Fruit fly (Drosophila melanogaster) whole organism, adult: ENCODE measurements around the gene btd.

Source experiments
- CG11617 ChIP-seq: fragments of 200-800 bp; sonication (Bioruptor generic); optimal IDR thresholded peaks from 2 replicates; lab custom pipeline; 2017; ENCODE audit warnings: mild to moderate bottlenecking, missing biosample characterization, missing genetic modification reagents, missing genetic modification characterization
- CG12768 ChIP-seq: fragments of 200-800 bp; sonication (Bioruptor generic); optimal IDR thresholded peaks from 2 replicates; lab custom pipeline; 2017; ENCODE audit warnings: missing biosample characterization, missing genetic modification characterization, mild to moderate bottlenecking, moderate library complexity, missing genetic modification reagents
- CG14711 ChIP-seq: fragments of 200-800 bp; sonication (Bioruptor generic); optimal IDR thresholded peaks from 2 replicates; lab custom pipeline; 2018; ENCODE audit warnings: missing biosample characterization, mild to moderate bottlenecking, missing genetic modification characterization, moderate library complexity
- CG1620 ChIP-seq: fragments of 200-800 bp; sonication (Bioruptor generic); optimal IDR thresholded peaks from 2 replicates; lab custom pipeline; 2016; ENCODE audit warnings: missing biosample characterization, missing genetic modification characterization
- CG33017 ChIP-seq: fragments of 200-800 bp; sonication (Bioruptor generic); optimal IDR thresholded peaks from 2 replicates; lab custom pipeline; 2018; ENCODE audit warnings: missing biosample characterization, mild to moderate bottlenecking, missing genetic modification characterization, moderate library complexity
- CG5204 ChIP-seq: fragments of 200-800 bp; sonication (Bioruptor generic); optimal IDR thresholded peaks from 2 replicates; lab custom pipeline; 2016; ENCODE audit warnings: missing biosample characterization, missing genetic modification characterization
- CG7045 ChIP-seq: fragments of 200-800 bp; sonication (Bioruptor generic); optimal IDR thresholded peaks from 2 replicates; lab custom pipeline; 2017; ENCODE audit warnings: missing biosample characterization, mild to moderate bottlenecking, missing genetic modification characterization
- CG7101 ChIP-seq: fragments of 200-800 bp; sonication (Bioruptor generic); optimal IDR thresholded peaks from 2 replicates; lab custom pipeline; 2018; ENCODE audit warnings: missing biosample characterization, mild to moderate bottlenecking, missing genetic modification characterization, moderate library complexity
- Clk ChIP-seq: fragments of 200-800 bp; sonication (Bioruptor generic); optimal IDR thresholded peaks from 2 replicates; lab custom pipeline; 2017; ENCODE audit warnings: missing biosample characterization, missing genetic modification characterization
- Crg-1 ChIP-seq: fragments of 200-800 bp; sonication (Bioruptor generic); optimal IDR thresholded peaks from 2 replicates; lab custom pipeline; 2016; ENCODE audit warnings: missing biosample characterization, missing genetic modification characterization
- Hr96 ChIP-seq: fragments of 200-800 bp; sonication (Bioruptor generic); optimal IDR thresholded peaks from 2 replicates; lab custom pipeline; 2016; ENCODE audit warnings: missing biosample characterization, missing genetic modification characterization
- Mnt ChIP-seq: fragments of 200-800 bp; sonication (Bioruptor generic); optimal IDR thresholded peaks from 2 replicates; lab custom pipeline; 2016; ENCODE audit warnings: missing biosample characterization, mild to moderate bottlenecking, missing genetic modification characterization
- bab1 ChIP-seq: fragments of 200-800 bp; sonication (Bioruptor generic); optimal IDR thresholded peaks from 3 replicates; lab custom pipeline; 2019; ENCODE audit warnings: missing biosample characterization, mild to moderate bottlenecking, missing genetic modification characterization, moderate library complexity
- cic ChIP-seq: fragments of 200-800 bp; sonication (Bioruptor generic); optimal IDR thresholded peaks from 2 replicates; lab custom pipeline; 2017; ENCODE audit warnings: missing biosample characterization, mild to moderate bottlenecking, missing genetic modification characterization, moderate library complexity
- cnc ChIP-seq, 2 experiments: fragments of >200 bp; optimal IDR thresholded peaks; 2 replicates each; lab custom pipeline; 2017
- kay ChIP-seq: fragments of 200-800 bp; sonication (Bioruptor generic); peaks from one replicate; lab custom pipeline; 2016; ENCODE audit warnings: missing biosample characterization, missing genetic modification characterization, borderline replicate concordance
- ovo ChIP-seq: fragments of 200-800 bp; sonication (Bioruptor generic); optimal IDR thresholded peaks from 2 replicates; lab custom pipeline; 2016; ENCODE audit warnings: missing biosample characterization, missing genetic modification characterization
- pad ChIP-seq: fragments of 200-800 bp; sonication (Bioruptor generic); optimal IDR thresholded peaks from 3 replicates; lab custom pipeline; 2017; ENCODE audit warnings: missing biosample characterization, missing genetic modification characterization, mild to moderate bottlenecking, moderate library complexity, missing genetic modification reagents
- tj ChIP-seq: fragments of 200-800 bp; sonication (Bioruptor generic); optimal IDR thresholded peaks from 3 replicates; lab custom pipeline; 2017; ENCODE audit warnings: missing biosample characterization, mild to moderate bottlenecking, missing genetic modification characterization, moderate library complexity
- toe ChIP-seq: fragments of 200-800 bp; sonication (Bioruptor generic); optimal IDR thresholded peaks from 2 replicates; lab custom pipeline; 2016; ENCODE audit warnings: missing biosample characterization, missing genetic modification characterization

btd gene

dm6 chrX:9707820-9708487, 14.0 kb downstream of the btd start:
- TF ChIP-seq kay (GFP tag; lab: Kevin White, UChicago): no peak
- no peak for TF ChIP-seq Mnt (GFP tag; lab: Kevin White, UChicago)
- no peak for TF ChIP-seq CG14711 (tag; lab: Kevin White, UChicago)
- no peak for TF ChIP-seq Crg-1 (GFP tag; lab: Kevin White, UChicago)
- no peak for TF ChIP-seq toe (GFP tag; lab: Kevin White, UChicago)
- no peak for TF ChIP-seq CG11617 (GFP tag; lab: Kevin White, UChicago)
- TF ChIP-seq bab1 (GFP tag; lab: Kevin White, UChicago): no peak
- TF ChIP-seq CG7101: no peak
- no peak for TF ChIP-seq pad (GFP tag; lab: Kevin White, UChicago)
- no peak for TF ChIP-seq CG5204 (GFP tag; lab: Kevin White, UChicago)
- TF ChIP-seq CG12768 (GFP tag; lab: Kevin White, UChicago): no peak
- no peak for TF ChIP-seq cnc (optimal IDR thresholded peaks at IDR 0.05; lab: Kevin White, UChicago)
- no peak for TF ChIP-seq CG1620 (GFP tag; lab: Kevin White, UChicago)
- TF ChIP-seq tj: no peak
- no peak for TF ChIP-seq cic (GFP tag; lab: Kevin White, UChicago)
- no peak for TF ChIP-seq ovo (GFP tag; lab: Kevin White, UChicago)
- no peak for TF ChIP-seq CG7045 (GFP tag; lab: Kevin White, UChicago)
- TF ChIP-seq Hr96 (GFP tag; lab: Kevin White, UChicago): no peak

- TF ChIP-seq CG1620 (GFP tag; lab: Kevin White, UChicago): no peak
- no peak for TF ChIP-seq cnc (optimal IDR thresholded peaks at IDR 0.05; lab: Kevin White, UChicago)
- TF ChIP-seq Hr96 (GFP tag; lab: Kevin White, UChicago): no peak
- no peak for TF ChIP-seq bab1 (GFP tag; lab: Kevin White, UChicago)
- no peak for TF ChIP-seq CG11617 (GFP tag; lab: Kevin White, UChicago)
- TF ChIP-seq CG7101: no peak
Measured at dm6 chrX:9727309-9727708, 33.3 kb downstream of the btd start.

- TF ChIP-seq tj: no peak
- no peak for TF ChIP-seq cnc (optimal IDR thresholded peaks at IDR 0.05; lab: Kevin White, UChicago)
- TF ChIP-seq CG7045 (GFP tag; lab: Kevin White, UChicago): no peak
- no peak for TF ChIP-seq Clk (GFP tag; lab: Kevin White, UChicago)
- TF ChIP-seq CG7101: no peak
- no peak for TF ChIP-seq CG33017 (tag; lab: Kevin White, UChicago)
- no peak for TF ChIP-seq Hr96 (GFP tag; lab: Kevin White, UChicago)
- TF ChIP-seq bab1 (GFP tag; lab: Kevin White, UChicago): no peak
- TF ChIP-seq cic (GFP tag; lab: Kevin White, UChicago): no peak
- no peak for TF ChIP-seq Mnt (GFP tag; lab: Kevin White, UChicago)
- TF ChIP-seq CG14711 (tag; lab: Kevin White, UChicago): no peak
Measured at dm6 chrX:9729013-9730002, 35.3 kb downstream of the btd start, which contains the start of gene Sp1. Gene Sp1, plus strand, starts transcription at chrX:9729648.

dm6 chrX:9731515-9731914, 37.5 kb downstream of the btd start:
- TF ChIP-seq CG7101 (no peak), CG5204 (GFP tag; lab: Kevin White, UChicago) (no peak), kay (GFP tag; lab: Kevin White, UChicago) (no peak), toe (GFP tag; lab: Kevin White, UChicago) (no peak), pad (GFP tag; lab: Kevin White, UChicago) (no peak), Hr96 (GFP tag; lab: Kevin White, UChicago) (no peak), CG14711 (tag; lab: Kevin White, UChicago) (no peak), cic (GFP tag; lab: Kevin White, UChicago) (no peak), cnc (optimal IDR thresholded peaks at IDR 0.05; lab: Kevin White, UChicago) (no peak)

- TF ChIP-seq CG12768 (GFP tag; lab: Kevin White, UChicago) (no peak), kay (GFP tag; lab: Kevin White, UChicago) (no peak), toe (GFP tag; lab: Kevin White, UChicago) (no peak)
Measured at dm6 chrX:9733189-9733588, 39.2 kb downstream of the btd start.

dm6 chrX:9734808-9735207, 40.8 kb downstream of the btd start:
- no peak for TF ChIP-seq toe (GFP tag; lab: Kevin White, UChicago)
- no peak for TF ChIP-seq CG14711 (tag; lab: Kevin White, UChicago)
- TF ChIP-seq Mnt (GFP tag; lab: Kevin White, UChicago): no peak
- TF ChIP-seq CG7101: no peak
- no peak for TF ChIP-seq ovo (GFP tag; lab: Kevin White, UChicago)
- no peak for TF ChIP-seq kay (GFP tag; lab: Kevin White, UChicago)
- no peak for TF ChIP-seq CG7045 (GFP tag; lab: Kevin White, UChicago)
- no peak for TF ChIP-seq bab1 (GFP tag; lab: Kevin White, UChicago)
- no peak for TF ChIP-seq CG1620 (GFP tag; lab: Kevin White, UChicago)
- TF ChIP-seq CG12768 (GFP tag; lab: Kevin White, UChicago): no peak
- no peak for TF ChIP-seq Crg-1 (GFP tag; lab: Kevin White, UChicago)
- no peak for TF ChIP-seq Hr96 (GFP tag; lab: Kevin White, UChicago)
- TF ChIP-seq cnc (optimal IDR thresholded peaks at IDR 0.05; lab: Kevin White, UChicago): no peak
- no peak for TF ChIP-seq tj
- TF ChIP-seq cic (GFP tag; lab: Kevin White, UChicago): no peak
- TF ChIP-seq CG5204 (GFP tag; lab: Kevin White, UChicago): no peak
- no peak for TF ChIP-seq pad (GFP tag; lab: Kevin White, UChicago)
- TF ChIP-seq CG11617 (GFP tag; lab: Kevin White, UChicago): no peak
- TF ChIP-seq Clk (GFP tag; lab: Kevin White, UChicago): no peak
- TF ChIP-seq CG33017 (tag; lab: Kevin White, UChicago): no peak
